Fruit fly (Drosophila melanogaster): ENCODE data around the gene Mkp3.

DNA sequence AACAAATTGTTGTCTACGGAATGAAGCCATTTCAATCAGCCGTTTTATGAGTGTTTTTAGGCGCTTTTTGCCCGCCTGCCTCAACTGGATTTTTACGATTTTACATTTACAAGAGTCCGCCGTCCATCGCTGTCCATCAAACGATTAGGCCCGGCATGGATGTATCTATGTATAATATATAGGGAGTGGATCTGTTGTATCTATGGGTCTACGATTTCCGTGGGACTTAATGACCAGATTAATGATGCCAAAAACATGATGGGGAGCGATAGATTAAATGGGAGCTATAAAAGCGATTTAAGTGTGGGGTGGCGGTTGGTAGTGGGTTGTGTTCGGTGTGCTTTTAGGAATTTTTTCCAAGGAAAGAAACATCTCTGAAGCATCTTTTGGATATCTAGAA lies 37.5 kb downstream of the Mkp3 start:
- TF ChIP-seq usp (GFP tag; optimal IDR thresholded peaks at IDR 0.05) (no peak), psq (optimal IDR thresholded peaks at IDR 0.05) (no peak), EcR (GFP tag; optimal IDR thresholded peaks at IDR 0.05) (no peak), Dll (optimal IDR thresholded peaks at IDR 0.05) (no peak)

Measured in whole organism.